Fruit fly (Drosophila melanogaster) whole organism, wandering third instar larva: ENCODE measurements around the gene CG34007.

Source experiments
- Myc ChIP-seq: fragments of >200 bp; optimal IDR thresholded peaks from 2 replicates; lab custom pipeline; 2017
- br ChIP-seq: fragments of 200-800 bp; sonication (Bioruptor generic); optimal IDR thresholded peaks from 2 replicates; lab custom pipeline; 2016; ENCODE audit warnings: missing biosample characterization, missing genetic modification characterization
- fru ChIP-seq: fragments of 200-800 bp; sonication (Bioruptor generic); optimal IDR thresholded peaks from 3 replicates; lab custom pipeline; 2016; ENCODE audit warnings: missing biosample characterization, mild to moderate bottlenecking, missing genetic modification characterization
- lola ChIP-seq: fragments of >200 bp; optimal IDR thresholded peaks from 2 replicates; lab custom pipeline; 2017; ENCODE audit warnings: missing biosample characterization, missing genetic modification characterization
- pan ChIP-seq: fragments of >200 bp; optimal IDR thresholded peaks from 2 replicates; lab custom pipeline; 2017
- sv ChIP-seq: fragments of 200-800 bp; sonication (Bioruptor generic); optimal IDR thresholded peaks from 3 replicates; lab custom pipeline; 2016; ENCODE audit warnings: missing biosample characterization, missing genetic modification characterization

- TF ChIP-seq lola (GFP tag; lab: Kevin White, UChicago): no peak
- TF ChIP-seq pan: no peak
- TF ChIP-seq fru: no peak
- no peak for TF ChIP-seq Myc (lab: Kevin White, UChicago)
- no peak for TF ChIP-seq sv (GFP tag; lab: Kevin White, UChicago)
- TF ChIP-seq br (GFP tag; lab: Kevin White, UChicago): no peak
Observed at dm6 chr2L:20483603-20484002, 11.2 kb upstream of the CG34007 start.
